Worm (Caenorhabditis elegans) whole organism, L4 larva: ENCODE data around the gene itr-1.

Source experiments
- ces-1 ChIP-seq: fragments of 150-350 bp; sonication (generic microtip); optimal IDR thresholded peaks from 4 replicates; lab custom pipeline; 2014; ENCODE audit warnings: missing biosample characterization, missing genetic modification reagents, missing genetic modification characterization
- jun-1 ChIP-seq: fragments of 150-350 bp; optimal IDR thresholded peaks from 2 replicates; lab custom pipeline; 2014; ENCODE audit warnings: missing biosample characterization, missing genetic modification reagents, missing genetic modification characterization
- lin-39 ChIP-seq: fragments of 150-350 bp; optimal IDR thresholded peaks from 2 replicates; lab custom pipeline; 2014; ENCODE audit warnings: missing biosample characterization, missing genetic modification reagents, missing genetic modification characterization

- TF ChIP-seq jun-1 (tag; lab: Kevin White, UChicago) (no peak), lin-39 (tag; lab: Kevin White, UChicago) (no peak), ces-1 (no peak)
Observed at ce11 chrIV:7698320-7698719, 23.3 kb downstream of the itr-1 start, which contains the start of gene flp-13.
